Worm (Caenorhabditis elegans): Measurements from ENCODE around the gene dcn-1.

DNA sequence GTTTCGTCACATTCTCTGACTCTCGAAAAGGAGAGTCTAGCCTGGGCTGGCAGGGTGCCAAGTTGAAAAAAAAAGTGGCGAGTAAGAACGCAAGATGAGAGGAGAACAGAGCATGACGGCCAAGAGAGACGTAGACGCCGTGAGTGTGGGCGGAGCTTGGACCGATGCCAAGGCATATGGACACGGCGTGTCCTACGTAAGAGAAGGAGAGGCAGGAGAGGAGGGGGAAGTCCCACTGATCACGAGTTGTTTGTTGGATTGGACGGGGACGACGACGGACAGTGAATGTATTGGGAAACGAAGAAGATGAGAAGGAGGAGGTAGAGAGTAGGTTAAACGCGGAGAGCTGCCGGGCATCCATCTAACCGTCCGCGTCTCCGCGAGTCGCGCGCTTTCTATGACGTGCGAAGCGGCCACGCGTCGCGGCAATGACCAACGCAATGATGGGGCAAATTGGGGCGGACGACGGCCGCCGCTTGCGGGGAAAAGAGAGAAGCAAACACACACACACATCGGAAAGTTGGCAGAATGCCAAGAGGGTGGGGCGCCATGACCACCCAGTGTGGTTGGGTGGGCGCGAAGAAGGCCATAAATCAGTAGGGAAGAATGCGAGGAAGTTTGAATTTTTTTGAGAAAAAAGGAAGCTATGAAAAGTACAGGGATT lies 31.6 kb upstream of the dcn-1 start:
- TF ChIP-seq him-1 (tag; optimal IDR thresholded peaks at IDR 0.05) (peak; percentile 97), W03F9.2 (tag; optimal IDR thresholded peaks at IDR 0.05) (peak; percentile 89), dao-5 (tag; optimal IDR thresholded peaks at IDR 0.05) (peak; percentile 89)
